ENCODE assay signal across 3 worm cellular contexts in the genomic region with DNA sequence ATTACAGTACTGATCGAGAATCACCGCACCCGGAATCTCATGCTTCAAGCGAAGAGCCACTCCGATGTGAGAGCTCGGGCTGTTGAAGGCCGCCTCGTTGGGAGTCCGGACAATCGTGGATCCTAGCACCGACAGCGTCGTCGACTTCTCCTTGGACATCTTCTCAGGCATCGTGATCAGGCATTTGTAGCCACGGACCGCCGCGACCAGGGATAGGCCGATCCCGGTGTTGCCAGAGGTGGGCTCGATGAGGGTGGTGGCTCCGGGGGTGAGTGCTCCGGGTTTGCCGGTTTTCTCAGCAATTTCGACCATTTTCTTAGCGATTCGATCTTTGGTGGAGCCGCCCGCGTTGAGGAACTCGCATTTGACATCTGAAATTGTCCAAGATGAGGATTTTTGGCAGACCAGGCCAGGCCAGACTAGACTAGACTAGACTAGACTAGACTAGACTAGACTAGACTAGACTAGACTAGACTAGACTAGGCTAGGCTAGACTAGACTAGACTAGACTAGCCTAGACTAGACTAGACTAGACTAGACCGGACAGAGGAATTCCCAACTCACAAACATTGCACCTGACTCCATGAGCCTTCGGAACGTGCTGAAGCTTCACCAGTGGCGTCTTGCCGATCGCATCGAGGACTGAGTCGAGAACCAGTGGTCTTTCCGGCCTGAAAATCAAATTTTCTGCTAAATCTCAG.
TF ChIP-seq lines count a peak whose summit lies in the region.

No protein-coding gene starts in this region.

TF ChIP-seq in whole organism, L4 larva, 104 proteins besides CTCF, POLR2A, EP300 and RAD21:
- TF ChIP-seq lin-13 (GFP tag; optimal IDR thresholded peaks at IDR 0.05; lab: Kevin White, UChicago), result peak; percentile 89
- peak; percentile 88 for TF ChIP-seq set-16 (GFP tag; IDR thresholded peaks at IDR 0.05; lab: Robert Waterston, UW)
- peak; percentile 93 for TF ChIP-seq nhr-28 (tag; optimal IDR thresholded peaks at IDR 0.05; lab: Kevin White, UChicago)
- TF ChIP-seq ZK546.5 (tag; optimal IDR thresholded peaks at IDR 0.05; lab: Kevin White, UChicago), result no peak

TF ChIP-seq in whole organism, late embryonic, 69 proteins besides CTCF, POLR2A, EP300 and RAD21:
- peak; percentile 100 for TF ChIP-seq ceh-30 (tag; optimal IDR thresholded peaks at IDR 0.05; lab: Kevin White, UChicago)
- no peak for TF ChIP-seq ceh-14 (tag; optimal IDR thresholded peaks at IDR 0.05; lab: Kevin White, UChicago)

TF ChIP-seq in whole organism, young adult, 124 proteins besides CTCF, POLR2A, EP300 and RAD21:
- TF ChIP-seq sptf-2 (GFP tag; optimal IDR thresholded peaks at IDR 0.05; lab: Kevin White, UChicago) (no peak), B0035.1 (tag; optimal IDR thresholded peaks at IDR 0.05; lab: Kevin White, UChicago) (no peak), ceh-79 (tag; optimal IDR thresholded peaks at IDR 0.05; lab: Kevin White, UChicago) (no peak), nhr-27 (tag; optimal IDR thresholded peaks at IDR 0.05; lab: Kevin White, UChicago) (no peak), ceh-27 (GFP tag; optimal IDR thresholded peaks at IDR 0.05; lab: Kevin White, UChicago) (no peak), sea-2 (GFP tag; IDR thresholded peaks at IDR 0.05; lab: Robert Waterston, UW) (no peak), tlf-1 (GFP tag; optimal IDR thresholded peaks at IDR 0.05; lab: Kevin White, UChicago) (no peak), attf-6 (GFP tag; IDR thresholded peaks at IDR 0.05; lab: Robert Waterston, UW) (no peak), madf-3 (GFP tag; IDR thresholded peaks at IDR 0.05; lab: Robert Waterston, UW) (0 out of 2 replicates have a peak, but pooled peaks have one; percentile 4), aptf-2 (GFP tag; conservative IDR thresholded peaks at IDR 0.05; lab: Robert Waterston, UW) (no peak), lsl-1 (GFP tag; optimal IDR thresholded peaks at IDR 0.05; lab: Kevin White, UChicago) (no peak), lin-26 (GFP tag; IDR thresholded peaks at IDR 0.05; lab: Robert Waterston, UW) (no peak), zfh-2 (GFP tag; conservative IDR thresholded peaks at IDR 0.05; lab: Robert Waterston, UW) (peak; percentile 43; the same call in 1 of the 2 replicates), snpc-1.1 (tag; optimal IDR thresholded peaks at IDR 0.05; lab: Kevin White, UChicago; ENCODE audit: insufficient read depth) (no peak), egrh-3 (GFP tag; IDR thresholded peaks at IDR 0.05; lab: Robert Waterston, UW) (peak; percentile 64; the same call in 1 of the 2 replicates)
TF ChIP-seq in whole organism, young adult: peak in this region for 3.
